Worm (Caenorhabditis elegans): Measurements from ENCODE around the gene abl-1.

Gene abl-1

ce11 chrX:10576872-10577271 lies 47.1 kb downstream of the abl-1 start, which contains the start of gene nhx-5:
TSS of gene nhx-5 (plus strand) at chrX:10576953.
- TF ChIP-seq unc-62 (GFP tag; optimal IDR thresholded peaks at IDR 0.05 in 1 of 2) (no peak), unc-62 (tag; optimal IDR thresholded peaks at IDR 0.05) (no peak), lsy-2 (tag; optimal IDR thresholded peaks at IDR 0.05) (no peak), mes-2 (tag; optimal IDR thresholded peaks at IDR 0.05; ENCODE audit: poor library complexity, severe bottlenecking) (peak; percentile 4), hlh-30 (tag; optimal IDR thresholded peaks at IDR 0.05; ENCODE audit: insufficient read depth) (peak; percentile 31)

ce11 chrX:10576410-10576809 lies 47.6 kb downstream of the abl-1 start:
- TF ChIP-seq nhr-10 (tag; optimal IDR thresholded peaks at IDR 0.05) (no peak), lin-39 (tag; optimal IDR thresholded peaks at IDR 0.05) (no peak), mdt-29 (GFP tag; IDR thresholded peaks at IDR 0.05) (no peak), attf-4 (tag; optimal IDR thresholded peaks at IDR 0.05) (no peak), lin-1 (GFP tag; IDR thresholded peaks at IDR 0.05) (no peak), dpl-1 (GFP tag; optimal IDR thresholded peaks at IDR 0.05) (peak; percentile 23), nhr-77 (tag; optimal IDR thresholded peaks at IDR 0.05) (peak; percentile 91), vab-7 (GFP tag; IDR thresholded peaks at IDR 0.05) (no peak), sdz-12 (GFP tag; optimal IDR thresholded peaks at IDR 0.05) (no peak), mes-2 (tag; optimal IDR thresholded peaks at IDR 0.05; ENCODE audit: poor library complexity, severe bottlenecking) (peak; percentile 75), nhr-48 (tag; optimal IDR thresholded peaks at IDR 0.05) (no peak), ceh-32 (tag; optimal IDR thresholded peaks at IDR 0.05; ENCODE audit: poor library complexity) (no peak), lin-38 (GFP tag; IDR thresholded peaks at IDR 0.05) (peak; percentile 89), nhr-25 (tag; optimal IDR thresholded peaks at IDR 0.05; ENCODE audit: borderline replicate concordance, insufficient read depth) (peak; percentile 42), ces-1 (GFP tag; optimal IDR thresholded peaks at IDR 0.05) (no peak), dve-1 (tag; optimal IDR thresholded peaks at IDR 0.05; ENCODE audit: insufficient read depth) (peak; percentile 56), Y105C5A.15 (GFP tag; IDR thresholded peaks at IDR 0.05) (no peak), skn-1 (tag; optimal IDR thresholded peaks at IDR 0.05) (no peak), lin-29 (GFP tag; IDR thresholded peaks at IDR 0.05) (no peak), madf-9 (GFP tag; conservative IDR thresholded peaks at IDR 0.05) (no peak), egl-43 (GFP tag; IDR thresholded peaks at IDR 0.05) (no peak), ama-1 (optimal IDR thresholded peaks at IDR 0.05) (no peak), lin-15B (tag; optimal IDR thresholded peaks at IDR 0.05) (no peak), lir-3 (tag; optimal IDR thresholded peaks at IDR 0.05) (no peak), hlh-30 (tag; optimal IDR thresholded peaks at IDR 0.05; ENCODE audit: insufficient read depth) (no peak), T20F7.1 (GFP tag; optimal IDR thresholded peaks at IDR 0.05) (peak; percentile 62), ztf-7 (tag; optimal IDR thresholded peaks at IDR 0.05) (peak; percentile 59), php-3 (GFP tag; IDR thresholded peaks at IDR 0.05) (no peak), snpc-1.2 (GFP tag; IDR thresholded peaks at IDR 0.05) (no peak), lsy-2 (tag; optimal IDR thresholded peaks at IDR 0.05) (peak; percentile 28 to 87), ctbp-1 (GFP tag; IDR thresholded peaks at IDR 0.05) (no peak), R02D3.7 (tag; optimal IDR thresholded peaks at IDR 0.05) (no peak), hif-1 (tag; optimal IDR thresholded peaks at IDR 0.05) (no peak), F49E8.2 (tag; optimal IDR thresholded peaks at IDR 0.05; ENCODE audit: borderline replicate concordance) (no peak), madf-5 (GFP tag; IDR thresholded peaks at IDR 0.05) (no peak), dmd-8 (GFP tag; IDR thresholded peaks at IDR 0.05) (no peak), F44E2.7 (GFP tag; IDR thresholded peaks at IDR 0.05) (no peak), nhr-237 (tag; optimal IDR thresholded peaks at IDR 0.05) (no peak), zfp-3 (GFP tag; conservative IDR thresholded peaks at IDR 0.05) (no peak), tag-97 (GFP tag; IDR thresholded peaks at IDR 0.05) (no peak), pha-4 (GFP tag; IDR thresholded peaks at IDR 0.05) (no peak), pha-4 (tag; optimal IDR thresholded peaks at IDR 0.05) (peak; percentile 71), set-16 (GFP tag; IDR thresholded peaks at IDR 0.05) (no peak), mdl-1 (tag; optimal IDR thresholded peaks at IDR 0.05) (no peak), cey-2 (tag; optimal IDR thresholded peaks at IDR 0.05; ENCODE audit: borderline replicate concordance, insufficient read depth) (no peak), ceh-28 (tag; optimal IDR thresholded peaks at IDR 0.05) (no peak)

Measured in whole organism, L4 larva.